Fruit fly (Drosophila melanogaster): ENCODE data around the gene vn.

- TF ChIP-seq CG8478 (optimal IDR thresholded peaks at IDR 0.05): no peak
- TF ChIP-seq CTCF (optimal IDR thresholded peaks at IDR 0.05): no peak
Measured at dm6 chr3L:5820039-5820438, 25.4 kb downstream of the vn start.

Measured in S2 (cell line).